Fruit fly (Drosophila melanogaster) whole organism, wandering third instar larva: ENCODE data around the gene CG7031.

ENCODE experiments used
- OdsH ChIP-seq: fragments of 200-800 bp; sonication (Bioruptor generic); optimal IDR thresholded peaks from 2 replicates; lab custom pipeline; 2016; ENCODE audit warnings: missing biosample characterization, mild to moderate bottlenecking, missing genetic modification characterization
- ey ChIP-seq: fragments of 200-800 bp; sonication (Bioruptor generic); optimal IDR thresholded peaks from 2 replicates; lab custom pipeline; 2016; ENCODE audit warnings: missing biosample characterization, missing genetic modification characterization
- lola ChIP-seq: fragments of >200 bp; optimal IDR thresholded peaks from 2 replicates; lab custom pipeline; 2017; ENCODE audit warnings: missing biosample characterization, missing genetic modification characterization

DNA sequence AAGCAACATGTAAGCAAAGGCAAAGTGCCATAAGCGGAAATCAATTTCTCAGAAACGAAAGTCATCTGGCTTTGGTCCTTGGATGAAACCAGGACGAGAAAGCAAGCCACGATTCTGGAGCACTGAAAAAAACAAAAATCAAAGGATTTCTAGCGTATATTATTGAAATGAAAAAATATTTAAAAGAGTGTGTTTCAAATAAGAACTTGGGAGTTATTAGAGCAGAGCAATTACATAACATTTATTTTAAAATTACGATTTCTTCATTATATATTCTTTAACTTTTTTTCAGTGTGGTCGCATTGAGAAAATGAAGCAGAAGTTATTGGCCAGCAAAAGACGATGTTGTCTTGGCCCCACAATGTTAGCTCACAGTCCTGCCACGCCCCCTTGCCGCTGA, 18.6 kb downstream of the CG7031 start:
- no peak for TF ChIP-seq lola (GFP tag; lab: Kevin White, UChicago)
- no peak for TF ChIP-seq OdsH
- no peak for TF ChIP-seq ey
